Worm (Caenorhabditis elegans): ENCODE measurements around the gene Y105C5B.15.

DNA sequence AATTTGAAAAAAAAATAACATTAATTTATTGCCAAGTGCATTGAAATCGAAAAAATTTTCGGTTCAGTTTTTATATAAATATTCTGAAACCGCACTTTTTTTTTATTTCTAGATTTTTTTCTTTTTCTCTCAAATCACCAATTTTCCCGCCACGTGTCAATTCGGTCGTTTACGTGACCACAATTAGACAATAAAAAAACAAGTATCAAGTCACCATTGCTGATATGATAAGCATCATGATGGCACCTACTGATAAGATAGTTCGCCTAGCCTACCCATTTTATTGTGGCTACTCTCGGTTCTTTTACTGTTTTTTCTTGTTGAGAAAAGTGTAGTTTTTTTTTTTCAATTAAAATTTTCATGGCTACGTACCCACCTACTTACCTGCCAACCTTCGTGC lies 21.9 kb upstream of the Y105C5B.15 start:
- TF ChIP-seq flt-1 (GFP tag; IDR thresholded peaks at IDR 0.05) = no peak
- TF ChIP-seq cog-1 (tag; optimal IDR thresholded peaks at IDR 0.05) = no peak
- TF ChIP-seq ztf-29 (GFP tag; IDR thresholded peaks at IDR 0.05) = no peak
- no peak for TF ChIP-seq klf-2 (GFP tag; conservative IDR thresholded peaks at IDR 0.05)
- TF ChIP-seq ref-1 (GFP tag; conservative IDR thresholded peaks at IDR 0.05) = no peak
- TF ChIP-seq T22C8.4 (GFP tag; IDR thresholded peaks at IDR 0.05) = no peak
- no peak for TF ChIP-seq tab-1 (GFP tag; IDR thresholded peaks at IDR 0.05)
- TF ChIP-seq ztf-23 (GFP tag; IDR thresholded peaks at IDR 0.05) = no peak
